Fruit fly (Drosophila melanogaster) S2 (cell line): ENCODE measurements around the gene Cp7Fb.

Experiments used
- CG8478 ChIP-seq: fragments of >200 bp; optimal IDR thresholded peaks from 2 replicates; lab custom pipeline; 2018
- CTCF ChIP-seq, 2 experiments: fragments of >200 bp; optimal IDR thresholded peaks; 2 replicates each; lab custom pipeline; 2018

Gene Cp7Fb

dm6 chrX:8473339-8473887 lies at the start of gene Cp7Fb:
Gene Cp7Fb, plus strand, starts transcription at chrX:8473837.
- no peak for TF ChIP-seq CG8478 (lab: Kevin White, UChicago)
- no peak for TF ChIP-seq CTCF (optimal IDR thresholded peaks at IDR 0.05; lab: Kevin White, UChicago)

DNA sequence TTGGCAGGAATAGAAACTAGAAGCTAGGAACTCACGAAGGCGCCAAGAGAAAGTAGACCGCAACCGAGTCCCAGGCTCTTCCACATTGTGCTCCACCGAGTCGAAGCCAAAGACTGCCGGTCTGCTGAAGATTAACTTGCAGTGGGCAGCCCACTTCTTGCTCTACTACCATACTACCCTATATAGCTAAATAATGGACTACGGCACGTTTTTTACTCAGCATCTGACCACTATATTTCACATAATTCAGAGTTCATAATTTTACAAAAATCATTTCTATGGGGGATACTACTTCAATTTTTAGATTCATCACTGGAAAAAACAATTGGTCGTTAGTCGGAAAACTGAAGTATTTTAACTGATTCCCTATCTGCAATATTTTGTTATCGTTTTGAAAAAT lies 39.9 kb upstream of the Cp7Fb start, which contains the start of gene CG32712:
Gene CG32712, minus strand, starts transcription at position 101 of the 400 bp plus-strand sequence.
- TF ChIP-seq CTCF (optimal IDR thresholded peaks at IDR 0.05; lab: Kevin White, UChicago) (no peak), CG8478 (lab: Kevin White, UChicago) (no peak)

- TF ChIP-seq CTCF (optimal IDR thresholded peaks at IDR 0.05; lab: Kevin White, UChicago) (no peak), CG8478 (lab: Kevin White, UChicago) (no peak)
Observed at dm6 chrX:8436656-8437284, 36.9 kb upstream of the Cp7Fb start, which contains the start of gene CG1440. Gene CG1440, plus strand, starts transcription at chrX:8437057.

dm6 chrX:8437285-8438110 lies 36.1 kb upstream of the Cp7Fb start, which contains the start of gene Miga:
Gene Miga, minus strand, starts transcription at chrX:8437820.
- TF ChIP-seq CTCF (optimal IDR thresholded peaks at IDR 0.05; lab: Kevin White, UChicago) (no peak), CG8478 (lab: Kevin White, UChicago) (no peak)

dm6 chrX:8442161-8442560 lies 31.5 kb upstream of the Cp7Fb start, which contains the start of gene CG12123:
Gene CG12123, minus strand, starts transcription at chrX:8442348.
- no peak for TF ChIP-seq CTCF (optimal IDR thresholded peaks at IDR 0.05; lab: Kevin White, UChicago)
- TF ChIP-seq CG8478 (lab: Kevin White, UChicago): no peak

DNA sequence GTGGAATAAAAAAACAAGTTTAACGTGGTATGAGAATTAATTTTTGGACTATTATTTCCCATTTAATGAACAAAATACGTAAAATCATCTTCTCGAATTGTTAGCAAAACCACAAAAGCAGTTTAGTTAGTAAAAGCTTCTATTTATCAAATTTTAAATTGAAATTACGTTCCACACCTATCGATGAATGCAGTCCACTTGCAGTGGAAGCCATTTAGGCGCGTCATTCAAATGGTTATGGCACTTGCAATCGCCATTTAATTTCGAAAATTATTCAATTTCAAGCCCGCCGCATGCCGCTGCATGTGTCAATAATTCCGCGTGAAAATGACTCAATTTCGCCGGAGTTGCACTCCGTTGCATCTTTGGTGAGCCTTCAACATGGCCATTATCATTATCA lies 30.7 kb upstream of the Cp7Fb start:
- TF ChIP-seq CTCF (optimal IDR thresholded peaks at IDR 0.05; lab: Kevin White, UChicago) (no peak), CG8478 (lab: Kevin White, UChicago) (no peak)

DNA sequence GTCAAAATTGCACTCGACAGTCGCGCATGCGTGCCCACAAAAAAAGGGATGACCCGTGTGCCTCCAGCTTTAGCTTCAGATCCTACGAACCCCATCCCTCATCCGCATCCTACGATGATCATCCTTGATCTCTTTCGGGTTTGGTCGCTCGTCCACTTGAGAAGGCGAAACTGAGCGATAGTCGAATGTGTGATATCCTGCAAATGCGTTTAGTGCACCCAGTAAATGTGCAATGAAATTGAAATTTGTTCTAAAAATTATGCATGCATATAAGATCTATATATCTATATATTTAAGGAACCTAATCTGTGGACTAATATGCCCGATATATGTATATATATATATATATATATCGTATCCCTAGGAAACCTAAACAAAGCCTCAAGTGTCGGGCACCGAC lies 29.4 kb upstream of the Cp7Fb start:
- TF ChIP-seq CTCF (optimal IDR thresholded peaks at IDR 0.05; lab: Kevin White, UChicago) (no peak), CG8478 (lab: Kevin White, UChicago) (no peak)

DNA sequence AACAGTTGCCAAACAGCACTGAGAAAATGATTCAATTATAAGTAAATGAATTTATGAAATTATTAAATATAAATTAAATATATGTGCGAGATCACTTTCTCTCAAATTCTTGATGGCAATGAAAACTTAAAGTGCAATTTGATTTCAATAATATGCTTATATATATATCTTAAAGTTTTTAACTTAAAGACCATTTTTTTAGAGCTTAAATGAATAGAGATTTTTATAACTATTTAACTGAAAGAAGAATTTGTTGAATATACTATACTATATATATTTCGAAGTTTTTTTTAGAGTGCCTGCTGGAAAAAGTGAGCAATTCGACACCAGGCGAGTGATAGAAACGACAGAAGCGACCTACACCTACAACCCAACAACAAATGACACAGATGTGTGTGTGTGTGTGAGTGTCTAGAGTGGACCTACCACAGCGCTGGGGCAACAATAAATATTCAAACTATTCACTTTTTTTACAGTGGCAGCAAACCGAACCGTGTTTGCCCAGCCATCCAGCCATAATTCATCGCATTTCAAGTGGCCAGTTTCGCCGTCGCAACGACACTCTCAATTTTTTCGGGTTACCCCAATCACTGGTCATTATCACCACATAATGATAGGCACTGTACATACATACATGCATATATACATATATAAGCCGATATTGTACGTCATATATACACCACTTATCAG lies 28.6 kb upstream of the Cp7Fb start:
- TF ChIP-seq CTCF (optimal IDR thresholded peaks at IDR 0.05; lab: Kevin White, UChicago): no peak
- TF ChIP-seq CG8478 (lab: Kevin White, UChicago): no peak

DNA sequence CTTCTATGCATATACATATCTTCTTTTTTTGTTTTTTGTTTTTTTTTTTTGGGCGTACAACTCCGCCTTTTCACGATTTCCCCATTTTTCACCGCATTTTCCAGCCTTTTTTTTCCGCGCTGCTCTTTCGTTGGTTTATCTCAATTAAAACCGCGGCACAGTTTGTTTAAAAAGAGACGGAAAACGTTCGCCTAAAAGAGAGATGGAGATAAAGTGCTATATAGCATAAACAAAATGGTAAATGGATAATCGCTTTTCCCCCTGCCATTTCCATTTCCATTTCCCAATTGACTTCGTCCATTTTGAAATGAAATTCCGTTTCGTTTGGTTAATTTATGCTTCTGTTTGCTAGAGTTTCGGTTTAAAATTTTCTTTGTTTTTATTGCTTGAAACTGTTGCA lies 26.5 kb upstream of the Cp7Fb start:
- TF ChIP-seq CG8478 (lab: Kevin White, UChicago): no peak
- no peak for TF ChIP-seq CTCF (optimal IDR thresholded peaks at IDR 0.05; lab: Kevin White, UChicago)

- TF ChIP-seq CG8478 (lab: Kevin White, UChicago) (no peak), CTCF (optimal IDR thresholded peaks at IDR 0.05; lab: Kevin White, UChicago) (peak; percentile 11 to 23)
Observed at dm6 chrX:8448171-8448570, 25.5 kb upstream of the Cp7Fb start.

dm6 chrX:8450214-8450904 lies 23.3 kb upstream of the Cp7Fb start:
- TF ChIP-seq CTCF (optimal IDR thresholded peaks at IDR 0.05; lab: Kevin White, UChicago) (no peak), CG8478 (lab: Kevin White, UChicago) (no peak)

- TF ChIP-seq CG8478 (lab: Kevin White, UChicago) (no peak), CTCF (optimal IDR thresholded peaks at IDR 0.05; lab: Kevin White, UChicago) (no peak)
Observed at dm6 chrX:8452163-8452562, 21.5 kb upstream of the Cp7Fb start.

- TF ChIP-seq CTCF (optimal IDR thresholded peaks at IDR 0.05; lab: Kevin White, UChicago) (no peak), CG8478 (lab: Kevin White, UChicago) (no peak)
Observed at dm6 chrX:8455019-8455555, 18.6 kb upstream of the Cp7Fb start, which contains the start of gene org-1. Gene org-1, minus strand, starts transcription at chrX:8455069.
